Fruit fly (Drosophila melanogaster): ENCODE results near the gene Smr.

The Smr gene

dm6 chrX:12653574-12653973 lies 88.8 kb downstream of the Smr start, which contains the start of gene CkIalpha (continued):
- peak; percentile 94 for TF ChIP-seq CG15514 (GFP tag; optimal IDR thresholded peaks at IDR 0.05)
- TF ChIP-seq lab (GFP tag; optimal IDR thresholded peaks at IDR 0.05) = peak; percentile 58
- TF ChIP-seq CG14710 (tag; optimal IDR thresholded peaks at IDR 0.05) = peak; percentile 93
- TF ChIP-seq mirr (GFP tag; optimal IDR thresholded peaks at IDR 0.05) = no peak
- TF ChIP-seq hb (GFP tag; IDR thresholded peaks at IDR 0.05; ENCODE audit: partially characterized antibody) = peak; percentile 97
- TF ChIP-seq sim (GFP tag; IDR thresholded peaks at IDR 0.05) = no peak
- no peak for TF ChIP-seq abd-A (tag; optimal IDR thresholded peaks at IDR 0.05)
- peak; percentile 92 for TF ChIP-seq CG9932 (GFP tag; IDR thresholded peaks at IDR 0.05)
- peak; percentile 15 for TF ChIP-seq Nf-YC (tag; optimal IDR thresholded peaks at IDR 0.05)
- peak; percentile 72 for TF ChIP-seq lbe (GFP tag; optimal IDR thresholded peaks at IDR 0.05)
- peak; percentile 63 for TF ChIP-seq CG30403 (GFP tag; optimal IDR thresholded peaks at IDR 0.05)
- TF ChIP-seq hth (optimal IDR thresholded peaks at IDR 0.05) = no peak
- no peak for TF ChIP-seq Lpt (GFP tag; optimal IDR thresholded peaks at IDR 0.05)
- TF ChIP-seq kni (GFP tag; optimal IDR thresholded peaks at IDR 0.05) = no peak
- no peak for TF ChIP-seq CG12769 (tag; optimal IDR thresholded peaks at IDR 0.05)
- peak; percentile 68 for TF ChIP-seq CG17912 (GFP tag; optimal IDR thresholded peaks at IDR 0.05)
- peak; percentile 42 for TF ChIP-seq CG8290 (GFP tag; optimal IDR thresholded peaks at IDR 0.05)
- TF ChIP-seq CG8290 (tag; optimal IDR thresholded peaks at IDR 0.05) = peak in 1 of 2 experiments; percentile 92
- TF ChIP-seq Blimp-1 (GFP tag; optimal IDR thresholded peaks at IDR 0.05) = no peak
- TF ChIP-seq CG10959 (GFP tag; IDR thresholded peaks at IDR 0.05) = no peak
- peak; percentile 74 for TF ChIP-seq Hmr (GFP tag; optimal IDR thresholded peaks at IDR 0.05)
- TF ChIP-seq Atf6 (GFP tag; IDR thresholded peaks at IDR 0.05) = 0 out of 2 replicates have a peak, but pooled peaks have one; percentile 33
- no peak for TF ChIP-seq Stat92E (GFP tag; optimal IDR thresholded peaks at IDR 0.05)
- peak; percentile 61 for TF ChIP-seq CG12391 (tag; optimal IDR thresholded peaks at IDR 0.05)
- no peak for TF ChIP-seq tup (GFP tag; optimal IDR thresholded peaks at IDR 0.05)
- no peak for TF ChIP-seq CG10462 (GFP tag; optimal IDR thresholded peaks at IDR 0.05)
- TF ChIP-seq tgo (GFP tag; IDR thresholded peaks at IDR 0.05) = 0 out of 3 replicates have a peak, but pooled peaks have one; percentile 27
- TF ChIP-seq CG6689 (GFP tag; IDR thresholded peaks at IDR 0.05) = peak; percentile 21; the same call in 1 of the 2 replicates
- peak; percentile 31 for TF ChIP-seq CG11398 (GFP tag; optimal IDR thresholded peaks at IDR 0.05)
- TF ChIP-seq dysf (GFP tag; IDR thresholded peaks at IDR 0.05) = peak; percentile 43; the same call in 2 of the 3 replicates
- no peak for TF ChIP-seq CG10431 (GFP tag; optimal IDR thresholded peaks at IDR 0.05)
- peak; percentile 67 for TF ChIP-seq Antp (GFP tag; optimal IDR thresholded peaks at IDR 0.05)
- TF ChIP-seq CHES-1-like (GFP tag; optimal IDR thresholded peaks at IDR 0.05) = peak; percentile 71
- no peak for TF ChIP-seq CG17359 (tag; optimal IDR thresholded peaks at IDR 0.05)
- TF ChIP-seq tin (GFP tag; optimal IDR thresholded peaks at IDR 0.05) = peak; percentile 52
- TF ChIP-seq luna (GFP tag; optimal IDR thresholded peaks at IDR 0.05) = peak; percentile 66
- TF ChIP-seq BtbVII (GFP tag; optimal IDR thresholded peaks at IDR 0.05) = no peak
- TF ChIP-seq CG14965 (GFP tag; optimal IDR thresholded peaks at IDR 0.05; ENCODE audit: borderline replicate concordance) = no peak
- TF ChIP-seq zfh2 (GFP tag; optimal IDR thresholded peaks at IDR 0.05) = peak; percentile 81
- TF ChIP-seq Pdp1 (GFP tag; optimal IDR thresholded peaks at IDR 0.05) = peak; percentile 56 to 67
- TF ChIP-seq gem (tag; optimal IDR thresholded peaks at IDR 0.05) = peak; percentile 22
- peak; percentile 34 for TF ChIP-seq zen (tag; optimal IDR thresholded peaks at IDR 0.05)
- TF ChIP-seq sima (GFP tag; optimal IDR thresholded peaks at IDR 0.05) = no peak
- no peak for TF ChIP-seq HLH3B (GFP tag; IDR thresholded peaks at IDR 0.05)
- TF ChIP-seq bbx (GFP tag; IDR thresholded peaks at IDR 0.05; ENCODE audit: partially characterized antibody) = peak; percentile 99
- peak; percentile 82; the same call in 2 of the 3 replicates for TF ChIP-seq Dbx (GFP tag; IDR thresholded peaks at IDR 0.05)
- TF ChIP-seq gcm2 (GFP tag; optimal IDR thresholded peaks at IDR 0.05) = peak; percentile 51
- TF ChIP-seq CG1024 (GFP tag; IDR thresholded peaks at IDR 0.05) = peak; percentile 47; the same call in 1 of the 2 replicates
- peak; percentile 51 for TF ChIP-seq CG18599 (GFP tag; optimal IDR thresholded peaks at IDR 0.05)
- no peak for TF ChIP-seq sr (GFP tag; IDR thresholded peaks at IDR 0.05)
